Fruit fly (Drosophila melanogaster): ENCODE measurements around the gene PIG-F.

dm6 chr3L:19566127-19566526, 46.1 kb upstream of the PIG-F start:
- TF ChIP-seq psq (GFP tag; optimal IDR thresholded peaks at IDR 0.05): no peak
- no peak for TF ChIP-seq org-1 (GFP tag; optimal IDR thresholded peaks at IDR 0.05)

All from whole organism, embryonic.